Worm (Caenorhabditis elegans): ENCODE results near the gene flcn-1.

DNA sequence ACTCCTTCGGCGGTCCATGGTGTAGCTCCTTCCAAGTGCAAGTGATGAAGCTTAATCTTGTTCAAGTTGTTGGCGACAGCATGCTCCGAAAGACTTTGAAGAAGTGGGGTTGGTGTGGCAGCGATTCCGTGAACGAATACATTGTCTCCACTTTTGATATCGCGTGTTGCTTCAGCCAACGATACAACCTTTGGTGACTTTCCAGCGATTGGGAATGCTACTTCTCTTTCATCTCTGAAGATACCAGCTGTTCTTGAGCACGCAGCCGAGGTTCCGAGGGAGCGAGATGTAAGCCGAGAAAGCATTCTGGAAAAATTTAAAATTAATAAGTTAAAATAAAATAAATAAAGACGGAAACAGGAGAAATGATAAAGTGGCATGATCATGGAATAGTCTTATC lies 38.5 kb upstream of the flcn-1 start, which contains the start of gene acer-1:
- TF ChIP-seq unc-86 (tag; optimal IDR thresholded peaks at IDR 0.05) (no peak), pha-4 (tag; optimal IDR thresholded peaks at IDR 0.05) (no peak), C38D4.7 (GFP tag; optimal IDR thresholded peaks at IDR 0.05) (no peak), fkh-10 (GFP tag; optimal IDR thresholded peaks at IDR 0.05) (no peak), unc-55 (GFP tag; optimal IDR thresholded peaks at IDR 0.05) (no peak), ceh-14 (tag; optimal IDR thresholded peaks at IDR 0.05) (no peak)

Measured in whole organism, late embryonic.